Fruit fly (Drosophila melanogaster) whole organism, prepupa: Measurements from ENCODE around the gene CG14132.
A peak's percentile ranks its signal among the peaks of the same experiment; 100 is the strongest.

Source experiments
- Blimp-1 ChIP-seq: fragments of 200-800 bp; sonication (Bioruptor generic); optimal IDR thresholded peaks from 3 replicates; lab custom pipeline; 2017; ENCODE audit warnings: missing biosample characterization, missing genetic modification characterization, mild to moderate bottlenecking, moderate library complexity, missing genetic modification reagents
- CG10631 ChIP-seq: fragments of 200-800 bp; sonication (Bioruptor generic); optimal IDR thresholded peaks from 2 replicates; lab custom pipeline; 2016; ENCODE audit warnings: missing biosample characterization, missing genetic modification characterization
- CG10669 ChIP-seq: fragments of 200-800 bp; sonication (Bioruptor generic); optimal IDR thresholded peaks from 3 replicates; lab custom pipeline; 2018; ENCODE audit warnings: missing biosample characterization, mild to moderate bottlenecking, missing genetic modification characterization, moderate library complexity
- CG11762 ChIP-seq: fragments of 200-800 bp; sonication (Bioruptor generic); optimal IDR thresholded peaks from 3 replicates; lab custom pipeline; 2016; ENCODE audit warnings: missing biosample characterization, missing genetic modification characterization; ENCODE audit not compliant: insufficient read depth
- CG11902 ChIP-seq: fragments of 200-800 bp; sonication (Bioruptor generic); optimal IDR thresholded peaks from 3 replicates; lab custom pipeline; 2016; ENCODE audit warnings: missing biosample characterization, missing genetic modification characterization
- CG15336 ChIP-seq: fragments of 200-800 bp; sonication (Bioruptor generic); IDR thresholded peaks from 2 replicates; pipeline ENCODE4 v1.3.6; 2022; ENCODE audit warnings: missing biosample characterization, missing genetic modification characterization
- CG3032 ChIP-seq: fragments of 200-800 bp; optimal IDR thresholded peaks from 2 replicates; lab custom pipeline; 2019; ENCODE audit warnings: missing biosample characterization, mild to moderate bottlenecking, missing genetic modification characterization, moderate library complexity
- CG31627 ChIP-seq: fragments of 200-800 bp; sonication (Bioruptor generic); optimal IDR thresholded peaks from 3 replicates; lab custom pipeline; 2016; ENCODE audit warnings: missing biosample characterization, missing genetic modification characterization
- CG32006 ChIP-seq: fragments of 200-800 bp; sonication (Bioruptor generic); optimal IDR thresholded peaks from 3 replicates; lab custom pipeline; 2017; ENCODE audit warnings: missing biosample characterization, mild to moderate bottlenecking, missing genetic modification characterization
- CG3919 ChIP-seq: fragments of 200-800 bp; sonication (Bioruptor generic); optimal IDR thresholded peaks from 3 replicates; lab custom pipeline; 2016; ENCODE audit warnings: missing biosample characterization, missing genetic modification characterization
- CG4318 ChIP-seq: fragments of 200-800 bp; sonication (Bioruptor generic); optimal IDR thresholded peaks from 3 replicates; lab custom pipeline; 2017; ENCODE audit warnings: missing biosample characterization, mild to moderate bottlenecking, missing genetic modification characterization
- CG6163 ChIP-seq: fragments of 200-800 bp; sonication (Bioruptor generic); IDR thresholded peaks from 3 replicates; pipeline ENCODE4 v1.3.6; 2022; ENCODE audit warnings: missing biosample characterization, missing genetic modification characterization
- CG6792 ChIP-seq: fragments of 200-800 bp; sonication (Bioruptor generic); optimal IDR thresholded peaks from 3 replicates; lab custom pipeline; 2016; ENCODE audit warnings: missing biosample characterization, missing genetic modification characterization
- CG6808 ChIP-seq: fragments of 200-800 bp; sonication (Bioruptor generic); optimal IDR thresholded peaks from 3 replicates; lab custom pipeline; 2017; ENCODE audit warnings: missing biosample characterization, missing genetic modification characterization, mild to moderate bottlenecking, moderate library complexity, missing genetic modification reagents
- CG6854 ChIP-seq: fragments of 200-800 bp; sonication (Bioruptor generic); optimal IDR thresholded peaks from 2 replicates; lab custom pipeline; 2017; ENCODE audit warnings: missing biosample characterization, mild to moderate bottlenecking, missing genetic modification characterization
- CG7368 ChIP-seq: fragments of 200-800 bp; sonication (Bioruptor generic); optimal IDR thresholded peaks from 3 replicates; lab custom pipeline; 2016; ENCODE audit warnings: missing biosample characterization, missing genetic modification characterization
- CG9139 ChIP-seq: fragments of 200-800 bp; sonication (Bioruptor generic); optimal IDR thresholded peaks from 3 replicates; lab custom pipeline; 2017; ENCODE audit warnings: missing biosample characterization, mild to moderate bottlenecking, missing genetic modification characterization
- Eip75B ChIP-seq: fragments of 200-800 bp; sonication (Bioruptor generic); optimal IDR thresholded peaks from 3 replicates; lab custom pipeline; 2016; ENCODE audit warnings: missing biosample characterization, missing genetic modification characterization
- Eip78C ChIP-seq: fragments of 200-800 bp; sonication (Bioruptor generic); peaks from one replicate; lab custom pipeline; 2016; ENCODE audit warnings: missing biosample characterization, missing genetic modification characterization
- Gug ChIP-seq: fragments of 200-800 bp; sonication (Bioruptor generic); IDR thresholded peaks from 2 replicates; pipeline ENCODE4 v1.3.6; 2022; ENCODE audit warnings: missing biosample characterization, missing genetic modification characterization
- OdsH ChIP-seq: fragments of 200-800 bp; sonication (Bioruptor generic); optimal IDR thresholded peaks from 3 replicates; lab custom pipeline; 2016; ENCODE audit warnings: missing biosample characterization, missing genetic modification characterization
- acj6 ChIP-seq: fragments of 200-800 bp; sonication (Bioruptor generic); optimal IDR thresholded peaks from 3 replicates; lab custom pipeline; 2016; ENCODE audit warnings: missing biosample characterization, missing genetic modification characterization
- cyc ChIP-seq: fragments of 200-800 bp; sonication (Bioruptor generic); optimal IDR thresholded peaks from 3 replicates; lab custom pipeline; 2016; ENCODE audit warnings: missing biosample characterization, missing genetic modification characterization
- dac ChIP-seq: fragments of 200-800 bp; sonication (Bioruptor generic); optimal IDR thresholded peaks from 2 replicates; lab custom pipeline; 2017; ENCODE audit warnings: missing biosample characterization, mild to moderate bottlenecking, missing genetic modification characterization
- dsx ChIP-seq: fragments of 200-800 bp; optimal IDR thresholded peaks from 3 replicates; lab custom pipeline; 2019; ENCODE audit warnings: missing biosample characterization, mild to moderate bottlenecking, missing genetic modification characterization, moderate library complexity; ENCODE audit not compliant: poor library complexity, severe bottlenecking
- fd59A ChIP-seq: fragments of 200-800 bp; sonication (Bioruptor generic); optimal IDR thresholded peaks from 2 replicates; lab custom pipeline; 2017; ENCODE audit warnings: missing biosample characterization, mild to moderate bottlenecking, missing genetic modification characterization, missing genetic modification reagents
- fd85E ChIP-seq: fragments of 200-800 bp; sonication (Bioruptor generic); optimal IDR thresholded peaks from 3 replicates; lab custom pipeline; 2016; ENCODE audit warnings: missing biosample characterization, missing genetic modification characterization
- fkh ChIP-seq: fragments of 200-800 bp; sonication (Bioruptor generic); optimal IDR thresholded peaks from 3 replicates; lab custom pipeline; 2017; ENCODE audit warnings: missing biosample characterization, mild to moderate bottlenecking, missing genetic modification characterization, moderate library complexity
- pdm3 ChIP-seq: fragments of 200-800 bp; sonication (Bioruptor generic); optimal IDR thresholded peaks from 3 replicates; lab custom pipeline; 2016; ENCODE audit warnings: missing biosample characterization, missing genetic modification characterization
- spab ChIP-seq: fragments of 200-800 bp; sonication (Bioruptor generic); optimal IDR thresholded peaks from 2 replicates; lab custom pipeline; 2017; ENCODE audit warnings: missing biosample characterization, mild to moderate bottlenecking, missing genetic modification characterization, missing genetic modification reagents
- ss ChIP-seq, 2 experiments: fragments of 200-800 bp; sonication (Bioruptor generic); optimal IDR thresholded peaks; 2 replicates in 1 of 2; 3 replicates in 1 of 2; lab custom pipeline; 2017 to 2018; ENCODE audit warnings: mild to moderate bottlenecking in 2 of 2, missing biosample characterization in 2 of 2, missing genetic modification characterization in 2 of 2, moderate library complexity in 1 of 2
- svp ChIP-seq: fragments of 200-800 bp; sonication (Bioruptor generic); peaks from one replicate; lab custom pipeline; 2016; ENCODE audit warnings: missing biosample characterization, missing genetic modification characterization
- vri ChIP-seq: fragments of 200-800 bp; sonication (Bioruptor generic); optimal IDR thresholded peaks from 3 replicates; lab custom pipeline; 2016; ENCODE audit warnings: missing biosample characterization, mild to moderate bottlenecking, missing genetic modification characterization

Gene CG14132

dm6 chr3L:11712839-11713238, 2.2 kb downstream of the CG14132 start:
- TF ChIP-seq Eip75B (GFP tag; lab: Kevin White, UChicago) (no peak), Eip78C (peak; percentile 91), CG3032 (tag; lab: Kevin White, UChicago) (peak; percentile 9), CG10631 (GFP tag; lab: Kevin White, UChicago) (peak; percentile 29), CG6163 (0 out of 3 replicates have a peak, but pooled peaks have one; percentile 35), svp (GFP tag; lab: Kevin White, UChicago) (no peak), CG6854 (GFP tag; lab: Kevin White, UChicago) (no peak), dac (GFP tag; lab: Kevin White, UChicago) (no peak), ss (GFP tag; optimal IDR thresholded peaks at IDR 0.05; lab: Kevin White, UChicago) (peak; percentile 6 to 45), OdsH (GFP tag; lab: Kevin White, UChicago) (peak; percentile 16), CG6792 (GFP tag; lab: Kevin White, UChicago) (peak; percentile 1), dsx (GFP tag; lab: Kevin White, UChicago) (peak; percentile 59), CG6808 (GFP tag; lab: Kevin White, UChicago) (peak; percentile 13), CG10669 (GFP tag; lab: Kevin White, UChicago) (peak; percentile 43), acj6 (peak; percentile 19), CG32006 (no peak), CG9139 (peak; percentile 18), CG4318 (GFP tag; lab: Kevin White, UChicago) (no peak), fd59A (GFP tag; lab: Kevin White, UChicago) (no peak), CG3919 (peak; percentile 46), Blimp-1 (no peak), CG11902 (GFP tag; lab: Kevin White, UChicago) (no peak), spab (GFP tag; lab: Kevin White, UChicago) (peak; percentile 32)
- TF ChIP-seq, all 60 proteins: peak for 14

DNA sequence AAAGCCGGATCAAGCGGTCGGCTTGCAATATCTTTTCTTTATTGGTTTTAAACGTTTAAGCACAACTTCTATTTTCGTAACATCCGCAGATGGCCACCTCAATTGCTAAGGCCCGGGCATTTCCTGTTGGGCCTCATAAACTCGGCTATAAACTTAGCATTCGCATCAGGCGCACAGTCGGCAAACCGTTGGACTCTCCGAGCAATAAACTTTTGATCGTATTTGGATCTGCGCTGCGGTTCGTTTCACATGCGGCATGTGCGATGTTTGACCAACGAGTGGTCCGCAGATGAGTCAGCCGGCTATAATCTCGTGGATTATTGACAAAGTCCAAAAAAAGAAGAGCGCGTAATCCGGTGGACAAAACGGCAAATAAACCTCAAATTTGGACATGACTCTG, 3.3 kb downstream of the CG14132 start:
- TF ChIP-seq CG32006 (no peak), OdsH (GFP tag; lab: Kevin White, UChicago) (no peak), CG15336 (no peak), CG7368 (GFP tag; lab: Kevin White, UChicago) (no peak), CG10669 (GFP tag; lab: Kevin White, UChicago) (no peak), CG11762 (GFP tag; lab: Kevin White, UChicago) (no peak), CG11902 (GFP tag; lab: Kevin White, UChicago) (no peak), fd85E (GFP tag; lab: Kevin White, UChicago) (no peak)

dm6 chr3L:11711059-11711628, 3.9 kb downstream of the CG14132 start, which contains the start of gene crim:
Gene crim (minus strand): TSS chr3L:11711386.
- TF ChIP-seq cyc (GFP tag; lab: Kevin White, UChicago) = peak; percentile 1
- TF ChIP-seq fkh = peak; percentile 80
- no peak for TF ChIP-seq CG11762 (GFP tag; lab: Kevin White, UChicago)

- peak; percentile 4 for TF ChIP-seq cyc (GFP tag; lab: Kevin White, UChicago)
- peak; percentile 21 for TF ChIP-seq Eip78C
- TF ChIP-seq CG11762 (GFP tag; lab: Kevin White, UChicago) = no peak
- TF ChIP-seq pdm3 (GFP tag; lab: Kevin White, UChicago) = no peak
- peak; percentile 75 for TF ChIP-seq vri
- no peak for TF ChIP-seq Gug
- TF ChIP-seq CG31627 (GFP tag; lab: Kevin White, UChicago) = peak; percentile 19
Observed at dm6 chr3L:11708633-11709116, 6.4 kb downstream of the CG14132 start, which contains the start of the genes Ccdc56 and mtTFB1. Gene Ccdc56 (plus strand): TSS chr3L:11708979. Gene mtTFB1 (plus strand): TSS chr3L:11708979.
